Worm (Caenorhabditis elegans) whole organism, mixed stage, embryonic: ENCODE data around the gene efhc-1.
A peak's percentile ranks its signal among the peaks of the same experiment; 100 is the strongest.

Experiments used
- M03D4.4 ChIP-seq: sonication (generic microtip); optimal IDR thresholded peaks from 2 replicates; lab custom pipeline; 2017; ENCODE audit warnings: mild to moderate bottlenecking, missing genetic modification characterization, missing compliant biosample characterization
- bed-3 ChIP-seq: fragments of 200-800 bp; sonication (Bioruptor generic); optimal IDR thresholded peaks from 3 replicates; lab custom pipeline; 2018; ENCODE audit warnings: mild to moderate bottlenecking, missing genetic modification characterization, moderate library complexity, missing compliant biosample characterization
- blmp-1 ChIP-seq: fragments of 150-350 bp; optimal IDR thresholded peaks from 2 replicates; lab custom pipeline; 2014; ENCODE audit warnings: missing biosample characterization, missing genetic modification characterization
- ceh-39 ChIP-seq: fragments of 150-350 bp; optimal IDR thresholded peaks from 2 replicates; lab custom pipeline; 2014; ENCODE audit warnings: missing biosample characterization, missing genetic modification characterization
- ceh-43 ChIP-seq: fragments of 200-800 bp; sonication (Bioruptor generic); optimal IDR thresholded peaks from 2 replicates; lab custom pipeline; 2018; ENCODE audit warnings: mild to moderate bottlenecking, missing genetic modification characterization, moderate library complexity, missing compliant biosample characterization
- ceh-83 ChIP-seq: fragments of 200-800 bp; sonication (Bioruptor generic); optimal IDR thresholded peaks from 2 replicates; lab custom pipeline; 2018; ENCODE audit warnings: mild to moderate bottlenecking, missing genetic modification characterization, missing compliant biosample characterization
- ces-1 ChIP-seq: fragments of 150-350 bp; optimal IDR thresholded peaks from 2 replicates; lab custom pipeline; 2014; ENCODE audit warnings: missing biosample characterization, missing genetic modification reagents, missing genetic modification characterization
- cnd-1 ChIP-seq: fragments of 200-800 bp; sonication (Bioruptor generic); optimal IDR thresholded peaks from 2 replicates; lab custom pipeline; 2018; ENCODE audit warnings: mild to moderate bottlenecking, missing genetic modification characterization, missing compliant biosample characterization
- drap-1 ChIP-seq: fragments of 200-800 bp; sonication (Bioruptor generic); optimal IDR thresholded peaks from 3 replicates; lab custom pipeline; 2018; ENCODE audit warnings: mild to moderate bottlenecking, missing genetic modification characterization, missing compliant biosample characterization
- elt-1 ChIP-seq: sonication (generic microtip); optimal IDR thresholded peaks from 2 replicates; lab custom pipeline; 2017; ENCODE audit warnings: missing genetic modification characterization, mild to moderate bottlenecking, missing compliant biosample characterization, antibody characterized with exemption, moderate library complexity, borderline replicate concordance; ENCODE audit not compliant: insufficient read depth
- elt-3 ChIP-seq: fragments of 150-350 bp; optimal IDR thresholded peaks from 2 replicates; lab custom pipeline; 2014; ENCODE audit warnings: missing biosample characterization, missing genetic modification characterization
- flh-1 ChIP-seq: fragments of 200-800 bp; sonication (Bioruptor generic); optimal IDR thresholded peaks from 2 replicates; lab custom pipeline; 2018; ENCODE audit warnings: mild to moderate bottlenecking, missing genetic modification characterization, moderate library complexity, missing compliant biosample characterization
- ham-2 ChIP-seq: fragments of 200-800 bp; sonication (Bioruptor generic); optimal IDR thresholded peaks from 2 replicates; lab custom pipeline; 2018; ENCODE audit warnings: mild to moderate bottlenecking, missing genetic modification characterization, missing compliant biosample characterization
- hlh-1 ChIP-seq: fragments of 150-350 bp; optimal IDR thresholded peaks from 2 replicates; lab custom pipeline; 2014; ENCODE audit warnings: missing biosample characterization, missing genetic modification reagents, missing genetic modification characterization
- lin-13 ChIP-seq: fragments of 150-350 bp; optimal IDR thresholded peaks from 2 replicates; lab custom pipeline; 2014; ENCODE audit warnings: missing biosample characterization, missing genetic modification characterization
- lin-32 ChIP-seq: fragments of 200-800 bp; sonication (Bioruptor generic); optimal IDR thresholded peaks from 2 replicates; lab custom pipeline; 2018; ENCODE audit warnings: mild to moderate bottlenecking, missing genetic modification characterization, missing compliant biosample characterization
- lsy-2 ChIP-seq: fragments of 150-350 bp; optimal IDR thresholded peaks from 2 replicates; lab custom pipeline; 2014; ENCODE audit warnings: missing biosample characterization, missing genetic modification characterization
- mab-5 ChIP-seq: fragments of 150-350 bp; optimal IDR thresholded peaks from 2 replicates; lab custom pipeline; 2014; ENCODE audit warnings: missing biosample characterization, missing genetic modification characterization
- mep-1 ChIP-seq: fragments of 150-350 bp; optimal IDR thresholded peaks from 2 replicates; lab custom pipeline; 2017; ENCODE audit warnings: missing biosample characterization, missing genetic modification reagents, missing genetic modification characterization, inconsistent platforms
- mls-2 ChIP-seq: sonication (generic microtip); optimal IDR thresholded peaks from 2 replicates; lab custom pipeline; 2016; ENCODE audit warnings: mild to moderate bottlenecking, missing genetic modification characterization, moderate library complexity, missing compliant biosample characterization
- nhr-12 ChIP-seq: fragments of 150-350 bp; optimal IDR thresholded peaks from 2 replicates; lab custom pipeline; 2014; ENCODE audit warnings: missing biosample characterization, missing genetic modification characterization
- nhr-2 ChIP-seq: fragments of 150-350 bp; optimal IDR thresholded peaks from 2 replicates; lab custom pipeline; 2014; ENCODE audit warnings: missing biosample characterization, missing genetic modification characterization
- nhr-237 ChIP-seq: fragments of 150-350 bp; optimal IDR thresholded peaks from 2 replicates; lab custom pipeline; 2014; ENCODE audit warnings: missing biosample characterization, missing genetic modification characterization
- nhr-28 ChIP-seq: fragments of 150-350 bp; optimal IDR thresholded peaks from 2 replicates; lab custom pipeline; 2014; ENCODE audit warnings: missing biosample characterization, missing genetic modification characterization
- nhr-76 ChIP-seq: sonication (generic microtip); optimal IDR thresholded peaks from 2 replicates; lab custom pipeline; 2017; ENCODE audit warnings: missing biosample characterization, missing genetic modification characterization
- pha-4 ChIP-seq: fragments of 150-350 bp; optimal IDR thresholded peaks from 2 replicates; lab custom pipeline; 2018; ENCODE audit warnings: missing biosample characterization, missing genetic modification reagents, missing genetic modification characterization
- sem-2 ChIP-seq: fragments of 200-800 bp; sonication (Bioruptor generic); optimal IDR thresholded peaks from 2 replicates; lab custom pipeline; 2018; ENCODE audit warnings: mild to moderate bottlenecking, missing genetic modification characterization, missing compliant biosample characterization
- snpc-4 ChIP-seq: fragments of 150-350 bp; optimal IDR thresholded peaks from 2 replicates; lab custom pipeline; 2014; ENCODE audit warnings: missing biosample characterization, missing genetic modification characterization
- sptf-1 ChIP-seq: sonication (generic microtip); optimal IDR thresholded peaks from 2 replicates; lab custom pipeline; 2017; ENCODE audit warnings: mild to moderate bottlenecking, missing genetic modification characterization, moderate library complexity, missing compliant biosample characterization
- tbx-8 ChIP-seq: fragments of 200-800 bp; sonication (Bioruptor generic); optimal IDR thresholded peaks from 2 replicates; lab custom pipeline; 2018; ENCODE audit warnings: mild to moderate bottlenecking, missing genetic modification characterization, moderate library complexity, missing compliant biosample characterization
- unc-120 ChIP-seq: sonication (generic microtip); optimal IDR thresholded peaks from 2 replicates; lab custom pipeline; 2017; ENCODE audit warnings: missing genetic modification characterization, missing compliant biosample characterization; ENCODE audit not compliant: poor library complexity, severe bottlenecking
- unc-39 ChIP-seq: fragments of 150-350 bp; optimal IDR thresholded peaks from 2 replicates; lab custom pipeline; 2014; ENCODE audit warnings: missing biosample characterization, missing genetic modification characterization
- unc-62 ChIP-seq: fragments of 150-350 bp; optimal IDR thresholded peaks from 2 replicates; lab custom pipeline; 2014; ENCODE audit warnings: missing biosample characterization, missing genetic modification reagents, missing genetic modification characterization
- zip-8 ChIP-seq: fragments of 150-350 bp; optimal IDR thresholded peaks from 2 replicates; lab custom pipeline; 2014; ENCODE audit warnings: missing biosample characterization, missing genetic modification characterization
- ztf-11 ChIP-seq: fragments of 150-350 bp; optimal IDR thresholded peaks from 2 replicates; lab custom pipeline; 2014; ENCODE audit warnings: missing biosample characterization, missing genetic modification characterization

efhc-1 gene

ce11 chrX:10392792-10393191 lies 34.6 kb downstream of the efhc-1 start:
- TF ChIP-seq nhr-76 (tag; lab: Kevin White, UChicago): no peak
- peak; percentile 78 for TF ChIP-seq ces-1 (GFP tag; lab: Kevin White, UChicago)

DNA sequence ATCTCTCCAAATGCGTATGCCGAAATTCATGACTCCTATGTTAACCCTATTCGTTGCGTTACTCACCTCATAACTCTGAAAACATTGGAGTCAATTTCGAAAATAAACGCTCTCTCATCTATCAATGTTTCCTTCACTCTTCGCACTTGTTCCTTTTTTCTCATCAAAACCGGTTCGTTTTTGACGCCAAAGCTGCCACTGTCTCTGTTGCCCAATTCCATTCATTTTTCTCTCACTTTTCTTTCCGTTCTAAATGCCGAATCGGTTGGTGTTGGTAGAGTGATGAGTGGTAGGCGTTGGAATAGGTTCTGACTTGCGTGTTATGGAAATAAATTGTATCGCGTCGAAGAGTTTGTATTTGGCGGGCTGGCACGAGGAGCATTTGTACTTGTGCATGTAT lies 35.2 kb downstream of the efhc-1 start:
- TF ChIP-seq mab-5 (tag; lab: Kevin White, UChicago) (no peak), ces-1 (GFP tag; lab: Kevin White, UChicago) (no peak), nhr-12 (tag; lab: Kevin White, UChicago) (no peak), elt-1 (tag; lab: Kevin White, UChicago) (no peak), nhr-28 (tag; lab: Kevin White, UChicago) (no peak), sptf-1 (tag; lab: Kevin White, UChicago) (no peak), ceh-43 (no peak), hlh-1 (tag; lab: Kevin White, UChicago) (no peak), pha-4 (no peak)

- TF ChIP-seq nhr-12 (tag; lab: Kevin White, UChicago) (no peak), unc-62 (GFP tag; lab: Kevin White, UChicago) (peak; percentile 87), mls-2 (tag; lab: Kevin White, UChicago) (no peak), pha-4 (no peak), unc-39 (tag; lab: Kevin White, UChicago) (no peak), elt-3 (tag; lab: Kevin White, UChicago) (no peak), zip-8 (tag; lab: Kevin White, UChicago) (no peak), tbx-8 (GFP tag; lab: Kevin White, UChicago) (no peak), ceh-83 (GFP tag; lab: Kevin White, UChicago) (no peak), M03D4.4 (tag; lab: Kevin White, UChicago) (peak; percentile 20), nhr-237 (no peak), nhr-28 (tag; lab: Kevin White, UChicago) (no peak), ceh-43 (no peak), ham-2 (peak; percentile 25), ztf-11 (tag; lab: Kevin White, UChicago) (no peak), lin-32 (no peak), nhr-2 (no peak), elt-1 (tag; lab: Kevin White, UChicago) (no peak), unc-120 (peak; percentile 60), hlh-1 (tag; lab: Kevin White, UChicago) (peak; percentile 93), drap-1 (GFP tag; lab: Kevin White, UChicago) (no peak)
- TF ChIP-seq, all 35 proteins: peak for 5
These were observed 36.1 kb downstream of the efhc-1 start for ce11 chrX:10394238-10394637.

- TF ChIP-seq nhr-76 (tag; lab: Kevin White, UChicago) (no peak), sem-2 (GFP tag; lab: Kevin White, UChicago) (no peak), ceh-39 (tag; lab: Kevin White, UChicago) (no peak), unc-120 (no peak), lin-32 (no peak), blmp-1 (tag; lab: Kevin White, UChicago) (no peak), lin-13 (tag; lab: Kevin White, UChicago) (no peak), drap-1 (GFP tag; lab: Kevin White, UChicago) (no peak), unc-39 (tag; lab: Kevin White, UChicago) (no peak), bed-3 (GFP tag; lab: Kevin White, UChicago) (no peak), hlh-1 (tag; lab: Kevin White, UChicago) (no peak), mls-2 (tag; lab: Kevin White, UChicago) (no peak), nhr-12 (tag; lab: Kevin White, UChicago) (no peak), nhr-2 (no peak), unc-62 (GFP tag; lab: Kevin White, UChicago) (no peak), mep-1 (tag; lab: Kevin White, UChicago) (no peak), ceh-83 (GFP tag; lab: Kevin White, UChicago) (no peak), sptf-1 (tag; lab: Kevin White, UChicago) (no peak), nhr-237 (no peak), mab-5 (tag; lab: Kevin White, UChicago) (no peak)
These were observed 37.0 kb downstream of the efhc-1 start for ce11 chrX:10395177-10395576.

DNA sequence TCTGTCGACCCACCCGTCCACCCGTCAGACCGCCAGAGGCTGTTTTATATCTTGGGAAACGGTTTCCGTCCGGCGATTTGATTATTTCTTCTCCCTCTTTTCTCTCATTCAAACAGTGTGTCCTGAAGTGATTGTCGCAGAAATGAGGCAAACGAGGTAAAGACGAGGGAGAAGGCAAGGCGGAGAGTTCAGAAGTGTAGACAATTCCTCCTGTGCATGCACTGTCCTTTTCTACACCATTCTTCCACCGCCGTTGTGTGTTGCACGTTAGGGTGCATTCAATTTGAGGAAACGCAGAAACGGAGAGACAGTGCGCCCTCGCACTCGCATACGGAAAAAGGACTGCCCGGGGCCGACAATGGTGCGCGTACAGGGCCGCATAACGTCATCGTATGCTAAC lies 37.5 kb downstream of the efhc-1 start:
- TF ChIP-seq sptf-1 (tag; lab: Kevin White, UChicago) (peak; percentile 46), lin-32 (no peak), lsy-2 (tag; lab: Kevin White, UChicago) (no peak), lin-13 (tag; lab: Kevin White, UChicago) (no peak), nhr-76 (tag; lab: Kevin White, UChicago) (no peak), drap-1 (GFP tag; lab: Kevin White, UChicago) (peak; percentile 0), flh-1 (GFP tag; lab: Kevin White, UChicago) (no peak), unc-120 (peak; percentile 42), nhr-28 (tag; lab: Kevin White, UChicago) (no peak), cnd-1 (tag; lab: Kevin White, UChicago) (peak; percentile 17), tbx-8 (GFP tag; lab: Kevin White, UChicago) (no peak), ztf-11 (tag; lab: Kevin White, UChicago) (peak; percentile 57), unc-39 (tag; lab: Kevin White, UChicago) (no peak), nhr-12 (tag; lab: Kevin White, UChicago) (no peak), zip-8 (tag; lab: Kevin White, UChicago) (peak; percentile 21), ces-1 (GFP tag; lab: Kevin White, UChicago) (peak; percentile 44), mls-2 (tag; lab: Kevin White, UChicago) (peak; percentile 44), bed-3 (GFP tag; lab: Kevin White, UChicago) (no peak), ham-2 (peak; percentile 26), snpc-4 (no peak), ceh-39 (tag; lab: Kevin White, UChicago) (no peak), elt-3 (tag; lab: Kevin White, UChicago) (no peak), sem-2 (GFP tag; lab: Kevin White, UChicago) (no peak), unc-62 (GFP tag; lab: Kevin White, UChicago) (peak; percentile 75), hlh-1 (tag; lab: Kevin White, UChicago) (no peak), blmp-1 (tag; lab: Kevin White, UChicago) (no peak), mab-5 (tag; lab: Kevin White, UChicago) (no peak), nhr-237 (no peak), elt-1 (tag; lab: Kevin White, UChicago) (no peak), ceh-83 (GFP tag; lab: Kevin White, UChicago) (no peak), pha-4 (peak; percentile 17), M03D4.4 (tag; lab: Kevin White, UChicago) (peak; percentile 62)
